Worm (Caenorhabditis elegans) whole organism, young adult: ENCODE results near the gene C10F3.7.

Source experiments
- B0019.2 ChIP-seq: fragments of 200-800 bp; sonication (Bioruptor generic); conservative IDR thresholded peaks from 2 replicates; pipeline ENCODE4 v1.3.6; 2022; ENCODE audit warnings: missing genetic modification reagents, missing genetic modification characterization, missing compliant biosample characterization
- B0035.1 ChIP-seq: sonication (generic microtip); optimal IDR thresholded peaks from 2 replicates; lab custom pipeline; 2016; ENCODE audit warnings: missing genetic modification characterization, mild to moderate bottlenecking, missing compliant biosample characterization, missing genotype, missing genetic modification reagents
- B0261.1 ChIP-seq: sonication (generic microtip); optimal IDR thresholded peaks from 2 replicates; lab custom pipeline; 2016; ENCODE audit warnings: mild to moderate bottlenecking, missing genetic modification characterization, moderate library complexity, missing compliant biosample characterization
- C17E4.6 ChIP-seq: fragments of 200-800 bp; sonication (Bioruptor generic); IDR thresholded peaks from 2 replicates; pipeline ENCODE4 v1.3.6; 2022; ENCODE audit warnings: missing genetic modification reagents, missing genetic modification characterization, missing compliant biosample characterization
- D2030.7 ChIP-seq: fragments of 200-800 bp; sonication (Bioruptor generic); IDR thresholded peaks from 2 replicates; pipeline ENCODE4 v1.3.6; 2022; ENCODE audit warnings: missing genetic modification reagents, missing genetic modification characterization, missing compliant biosample characterization
- F22D6.2 ChIP-seq: sonication (generic microtip); optimal IDR thresholded peaks from 2 replicates; lab custom pipeline; 2016; ENCODE audit warnings: mild to moderate bottlenecking, missing genetic modification characterization, missing compliant biosample characterization
- F23B12.7 ChIP-seq: sonication (generic microtip); optimal IDR thresholded peaks from 2 replicates; lab custom pipeline; 2017; ENCODE audit warnings: missing genetic modification characterization, mild to moderate bottlenecking, missing compliant biosample characterization, antibody characterized with exemption, moderate library complexity; ENCODE audit not compliant: insufficient read depth
- F37B4.10 ChIP-seq: fragments of 200-800 bp; sonication (Bioruptor generic); IDR thresholded peaks from 2 replicates; pipeline ENCODE4 v1.3.6; 2022; ENCODE audit warnings: missing genetic modification characterization, missing compliant biosample characterization
- F55B11.4 ChIP-seq: sonication (generic microtip); optimal IDR thresholded peaks from 2 replicates; lab custom pipeline; 2016; ENCODE audit warnings: missing compliant biosample characterization, missing genetic modification characterization, borderline replicate concordance; ENCODE audit not compliant: insufficient read depth
- F57A8.1 ChIP-seq: fragments of 200-800 bp; sonication (Bioruptor generic); optimal IDR thresholded peaks from 2 replicates; lab custom pipeline; 2018; ENCODE audit warnings: mild to moderate bottlenecking, missing genetic modification characterization, moderate library complexity, missing compliant biosample characterization
- F57C9.4 ChIP-seq: sonication (generic microtip); optimal IDR thresholded peaks from 2 replicates; lab custom pipeline; 2017; ENCODE audit warnings: mild to moderate bottlenecking, missing genetic modification characterization, missing compliant biosample characterization
- K11D2.4 ChIP-seq: fragments of 200-800 bp; sonication (Bioruptor generic); IDR thresholded peaks from 2 replicates; pipeline ENCODE4 v1.3.6; 2022; ENCODE audit warnings: missing genetic modification reagents, missing genetic modification characterization, missing compliant biosample characterization
- Y95B8A.8 ChIP-seq: fragments of 200-800 bp; sonication (Bioruptor generic); IDR thresholded peaks from 2 replicates; pipeline ENCODE4 v1.3.6; 2022; ENCODE audit warnings: missing genetic modification reagents, missing genetic modification characterization, missing compliant biosample characterization
- ZK185.1 ChIP-seq: sonication (generic microtip); optimal IDR thresholded peaks from 2 replicates; lab custom pipeline; 2016; ENCODE audit warnings: mild to moderate bottlenecking, missing genetic modification characterization, missing compliant biosample characterization; ENCODE audit not compliant: poor library complexity, severe bottlenecking
- akir-1 ChIP-seq: fragments of 200-800 bp; sonication (Bioruptor generic); optimal IDR thresholded peaks from 2 replicates; lab custom pipeline; 2018; ENCODE audit warnings: mild to moderate bottlenecking, missing genetic modification characterization, moderate library complexity, missing compliant biosample characterization
- aptf-2 ChIP-seq: fragments of 200-800 bp; sonication (Bioruptor generic); conservative IDR thresholded peaks from 2 replicates; pipeline ENCODE4 v1.3.6; 2022; ENCODE audit warnings: missing genetic modification reagents, missing genetic modification characterization, missing compliant biosample characterization
- aptf-3 ChIP-seq: fragments of 200-800 bp; sonication (Bioruptor generic); IDR thresholded peaks from 2 replicates; pipeline ENCODE4 v1.3.6; 2022; ENCODE audit warnings: missing genetic modification characterization, missing compliant biosample characterization
- athp-1 ChIP-seq: sonication (generic microtip); optimal IDR thresholded peaks from 2 replicates; lab custom pipeline; 2017; ENCODE audit warnings: mild to moderate bottlenecking, missing genetic modification characterization, missing compliant biosample characterization
- ccch-3 ChIP-seq: fragments of 200-800 bp; sonication (Bioruptor generic); optimal IDR thresholded peaks from 2 replicates; lab custom pipeline; 2018; ENCODE audit warnings: mild to moderate bottlenecking, missing genetic modification characterization, missing compliant biosample characterization
- cebp-2 ChIP-seq: fragments of 200-800 bp; sonication (Bioruptor generic); IDR thresholded peaks from 2 replicates; pipeline ENCODE4 v1.3.6; 2022; ENCODE audit warnings: missing genetic modification characterization, missing compliant biosample characterization
- ceh-27 ChIP-seq: fragments of 200-800 bp; sonication (Bioruptor generic); optimal IDR thresholded peaks from 2 replicates; lab custom pipeline; 2018; ENCODE audit warnings: mild to moderate bottlenecking, missing genetic modification characterization, moderate library complexity, missing compliant biosample characterization
- ceh-40 ChIP-seq: fragments of 200-800 bp; sonication (Bioruptor generic); IDR thresholded peaks from 2 replicates; pipeline ENCODE4 v1.3.6; 2022; ENCODE audit warnings: missing genetic modification characterization, missing compliant biosample characterization
- dox-1 ChIP-seq: fragments of 200-800 bp; sonication (Bioruptor generic); IDR thresholded peaks from 2 replicates; pipeline ENCODE4 v1.3.6; 2022; ENCODE audit warnings: missing genetic modification reagents, missing genetic modification characterization, missing compliant biosample characterization
- dpl-1 ChIP-seq: fragments of 150-350 bp; optimal IDR thresholded peaks from 2 replicates; lab custom pipeline; 2014; ENCODE audit warnings: missing biosample characterization, missing genetic modification reagents, missing genetic modification characterization
- fkh-3 ChIP-seq: sonication (generic microtip); optimal IDR thresholded peaks from 2 replicates; lab custom pipeline; 2016; ENCODE audit warnings: mild to moderate bottlenecking, missing genetic modification characterization, missing compliant biosample characterization
- hlh-26 ChIP-seq: fragments of 200-800 bp; sonication (Bioruptor generic); conservative IDR thresholded peaks from 2 replicates; pipeline ENCODE4 v1.3.6; 2022; ENCODE audit warnings: missing genetic modification reagents, missing genetic modification characterization, missing compliant biosample characterization
- hmg-1.2 ChIP-seq: fragments of 200-800 bp; sonication (Bioruptor generic); IDR thresholded peaks from 2 replicates; pipeline ENCODE4 v1.3.6; 2022; ENCODE audit warnings: missing genetic modification reagents, missing genetic modification characterization, missing compliant biosample characterization
- hmg-20 ChIP-seq: fragments of 200-800 bp; sonication (Bioruptor generic); IDR thresholded peaks from 2 replicates; pipeline ENCODE4 v1.3.6; 2022; ENCODE audit warnings: missing genetic modification reagents, missing genetic modification characterization, missing compliant biosample characterization
- let-526 ChIP-seq: fragments of 200-800 bp; sonication (Bioruptor generic); IDR thresholded peaks from 2 replicates; pipeline ENCODE4 v1.3.6; 2022; ENCODE audit warnings: missing genetic modification reagents, missing genetic modification characterization, missing compliant biosample characterization
- lin-26 ChIP-seq: fragments of 200-800 bp; sonication (Bioruptor generic); IDR thresholded peaks from 2 replicates; pipeline ENCODE4 v1.3.6; 2022; ENCODE audit warnings: missing genetic modification reagents, missing genetic modification characterization, missing compliant biosample characterization
- lin-40 ChIP-seq: sonication (generic microtip); optimal IDR thresholded peaks from 2 replicates; lab custom pipeline; 2016; ENCODE audit warnings: missing genetic modification characterization, mild to moderate bottlenecking, missing compliant biosample characterization, missing genotype, missing genetic modification reagents
- lsl-1 ChIP-seq: fragments of 200-800 bp; sonication (Bioruptor generic); optimal IDR thresholded peaks from 2 replicates; lab custom pipeline; 2018; ENCODE audit warnings: mild to moderate bottlenecking, missing genetic modification characterization, moderate library complexity, missing compliant biosample characterization
- lsy-27 ChIP-seq: sonication (generic microtip); optimal IDR thresholded peaks from 2 replicates; lab custom pipeline; 2017; ENCODE audit warnings: missing genetic modification characterization, mild to moderate bottlenecking, missing compliant biosample characterization, antibody characterized with exemption, missing genotype, borderline replicate concordance; ENCODE audit not compliant: insufficient read depth
- mcd-1 ChIP-seq: fragments of 200-800 bp; sonication (Bioruptor generic); IDR thresholded peaks from 2 replicates; pipeline ENCODE4 v1.3.6; 2022; ENCODE audit warnings: missing genetic modification reagents, missing genetic modification characterization, missing compliant biosample characterization
- mes-4 ChIP-seq: sonication (generic microtip); optimal IDR thresholded peaks from 2 replicates; lab custom pipeline; 2016; ENCODE audit warnings: missing genotype, missing genetic modification characterization, missing compliant biosample characterization
- mxl-1 ChIP-seq: sonication (generic microtip); optimal IDR thresholded peaks from 2 replicates; lab custom pipeline; 2016; ENCODE audit warnings: missing genetic modification characterization, missing compliant biosample characterization
- nfya-2 ChIP-seq: fragments of 200-800 bp; sonication (Bioruptor generic); IDR thresholded peaks from 2 replicates; pipeline ENCODE4 v1.3.6; 2022; ENCODE audit warnings: missing genetic modification reagents, missing genetic modification characterization, missing compliant biosample characterization
- nhr-179 ChIP-seq: sonication (generic microtip); optimal IDR thresholded peaks from 2 replicates; lab custom pipeline; 2016; ENCODE audit warnings: mild to moderate bottlenecking, missing genetic modification characterization, missing compliant biosample characterization
- nhr-90 ChIP-seq: sonication (generic microtip); optimal IDR thresholded peaks from 2 replicates; lab custom pipeline; 2016; ENCODE audit warnings: missing genotype, mild to moderate bottlenecking, missing genetic modification characterization, missing compliant biosample characterization
- pha-4 ChIP-seq: fragments of 150-350 bp; sonication (generic microtip); optimal IDR thresholded peaks from 2 replicates; lab custom pipeline; 2014; ENCODE audit warnings: missing biosample characterization, missing genetic modification reagents, missing genetic modification characterization
- rcor-1 ChIP-seq: fragments of 200-800 bp; sonication (Bioruptor generic); IDR thresholded peaks from 2 replicates; pipeline ENCODE4 v1.3.6; 2022; ENCODE audit warnings: missing genetic modification reagents, missing genetic modification characterization, missing compliant biosample characterization
- rpc-1 ChIP-seq, 2 experiments: fragments of 150-350 bp in 1 of 2; sonication (generic microtip) in 1 of 2; optimal IDR thresholded peaks; 2 replicates each; lab custom pipeline; 2014 to 2018; ENCODE audit warnings: missing biosample characterization in 1 of 2, missing genetic modification characterization in 1 of 2, missing genetic modification reagents in 1 of 2, missing genotype in 1 of 2
- sdz-38 ChIP-seq: sonication (generic microtip); optimal IDR thresholded peaks from 2 replicates; lab custom pipeline; 2016; ENCODE audit warnings: missing genotype, missing genetic modification characterization, missing compliant biosample characterization
- sptf-2 ChIP-seq: fragments of 200-800 bp; sonication (Bioruptor generic); optimal IDR thresholded peaks from 2 replicates; lab custom pipeline; 2018; ENCODE audit warnings: mild to moderate bottlenecking, missing genetic modification characterization, missing compliant biosample characterization
- tbp1 ChIP-seq: fragments of 200-800 bp; sonication (Bioruptor generic); optimal IDR thresholded peaks from 2 replicates; lab custom pipeline; 2018; ENCODE audit warnings: mild to moderate bottlenecking, missing genetic modification characterization, missing compliant biosample characterization
- tbx-9 ChIP-seq: sonication (generic microtip); optimal IDR thresholded peaks from 2 replicates; lab custom pipeline; 2016; ENCODE audit warnings: borderline replicate concordance, missing genetic modification characterization, inconsistent platforms, missing compliant biosample characterization
- ztf-26 ChIP-seq: sonication (generic microtip); optimal IDR thresholded peaks from 2 replicates; lab custom pipeline; 2017; ENCODE audit warnings: missing genetic modification characterization, missing compliant biosample characterization
- ztf-28 ChIP-seq: fragments of 200-800 bp; sonication (Bioruptor generic); IDR thresholded peaks from 2 replicates; pipeline ENCODE4 v1.3.6; 2022; ENCODE audit warnings: missing genetic modification reagents, missing genetic modification characterization, missing compliant biosample characterization

The C10F3.7 gene

DNA sequence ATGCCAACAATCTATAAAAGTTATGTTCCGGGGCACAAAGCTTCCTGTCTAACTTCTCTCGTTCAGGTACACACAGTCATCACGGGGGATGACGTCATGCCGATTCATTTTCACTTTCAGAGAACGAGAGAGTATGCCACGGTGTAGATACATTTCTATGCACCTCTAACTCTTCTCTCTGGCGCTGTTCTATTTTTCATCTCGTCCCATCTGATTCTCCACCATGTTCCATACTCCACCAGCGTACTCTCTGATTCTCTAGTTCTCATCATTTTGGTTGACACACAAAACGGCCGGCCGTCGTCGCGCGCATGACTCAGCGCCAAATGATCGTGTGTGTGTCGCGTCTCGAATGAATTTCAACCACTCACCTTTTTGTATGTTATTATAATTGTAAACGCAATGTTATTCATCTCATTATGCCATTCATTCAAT, 13.7 kb upstream of the C10F3.7 start (continued):
- TF ChIP-seq mcd-1: peak; percentile 75
- no peak for TF ChIP-seq B0261.1 (tag; lab: Kevin White, UChicago)
- TF ChIP-seq lin-40 (tag; lab: Kevin White, UChicago): peak; percentile 95
- TF ChIP-seq fkh-3 (tag; lab: Kevin White, UChicago): no peak
- peak; percentile 67; the same call in 1 of the 2 replicates for TF ChIP-seq lin-26
- no peak for TF ChIP-seq C17E4.6 (GFP tag; lab: Robert Waterston, UW)
- peak; percentile 75 for TF ChIP-seq nhr-90
- TF ChIP-seq F22D6.2 (tag; lab: Kevin White, UChicago): peak; percentile 72
- peak; percentile 13 for TF ChIP-seq B0035.1
- TF ChIP-seq tbx-9 (tag; lab: Kevin White, UChicago): no peak
- TF ChIP-seq dox-1 (GFP tag; lab: Robert Waterston, UW): peak; percentile 91
- TF ChIP-seq ceh-40 (GFP tag; lab: Robert Waterston, UW): no peak
- 0 out of 2 replicates have a peak, but pooled peaks have one; percentile 73 for TF ChIP-seq cebp-2 (GFP tag; lab: Robert Waterston, UW)
- TF ChIP-seq F57A8.1 (GFP tag; lab: Kevin White, UChicago): no peak
- no peak for TF ChIP-seq ccch-3 (GFP tag; lab: Kevin White, UChicago)
- peak; percentile 92 for TF ChIP-seq ztf-26 (tag; lab: Kevin White, UChicago)
- no peak for TF ChIP-seq dpl-1 (GFP tag; lab: Kevin White, UChicago)
- TF ChIP-seq nhr-179 (tag; lab: Kevin White, UChicago): no peak
- no peak for TF ChIP-seq F55B11.4 (tag; lab: Kevin White, UChicago)
- no peak for TF ChIP-seq hlh-26 (GFP tag; lab: Robert Waterston, UW)
- TF ChIP-seq Y95B8A.8 (GFP tag; lab: Robert Waterston, UW): 0 out of 2 replicates have a peak, but pooled peaks have one; percentile 46
- peak; percentile 95 for TF ChIP-seq hmg-1.2 (GFP tag; lab: Robert Waterston, UW)
- TF ChIP-seq rpc-1 (optimal IDR thresholded peaks at IDR 0.05; lab: Kevin White, UChicago): no peak
- TF ChIP-seq rpc-1 (tag; optimal IDR thresholded peaks at IDR 0.05; lab: Kevin White, UChicago): no peak
- no peak for TF ChIP-seq sptf-2 (GFP tag; lab: Kevin White, UChicago)
- no peak for TF ChIP-seq F57C9.4
- TF ChIP-seq B0019.2 (GFP tag; lab: Robert Waterston, UW): no peak
- no peak for TF ChIP-seq mxl-1 (tag; lab: Kevin White, UChicago)
- TF ChIP-seq K11D2.4 (GFP tag; lab: Robert Waterston, UW): peak; percentile 90
- TF ChIP-seq lsy-27: no peak
- peak; percentile 80 for TF ChIP-seq ceh-27
- TF ChIP-seq F23B12.7 (tag; lab: Kevin White, UChicago): no peak
- TF ChIP-seq ztf-28 (GFP tag; lab: Robert Waterston, UW): no peak
- TF ChIP-seq athp-1 (tag; lab: Kevin White, UChicago): peak; percentile 69
- no peak for TF ChIP-seq sdz-38 (tag; lab: Kevin White, UChicago)
- no peak for TF ChIP-seq D2030.7
- TF ChIP-seq rcor-1 (GFP tag; lab: Robert Waterston, UW): peak; percentile 37; the same call in 1 of the 2 replicates
- TF ChIP-seq nfya-2 (GFP tag; lab: Robert Waterston, UW): no peak
- no peak for TF ChIP-seq aptf-3 (GFP tag; lab: Robert Waterston, UW)
- peak; percentile 80; the same call in 1 of the 2 replicates for TF ChIP-seq let-526 (GFP tag; lab: Robert Waterston, UW)
- TF ChIP-seq pha-4 (tag; lab: Kevin White, UChicago): peak; percentile 27
- no peak for TF ChIP-seq mes-4 (tag; lab: Kevin White, UChicago)
- TF ChIP-seq tbp1 (GFP tag; lab: Kevin White, UChicago): peak; percentile 64
- 0 out of 2 replicates have a peak, but pooled peaks have one; percentile 13 for TF ChIP-seq hmg-20 (GFP tag; lab: Robert Waterston, UW)
- TF ChIP-seq ZK185.1 (tag; lab: Kevin White, UChicago): peak; percentile 78
- TF ChIP-seq akir-1 (GFP tag; lab: Kevin White, UChicago): peak; percentile 13
- TF ChIP-seq F37B4.10: peak; percentile 89; the same call in 1 of the 2 replicates
- no peak for TF ChIP-seq lsl-1 (GFP tag; lab: Kevin White, UChicago)
- no peak for TF ChIP-seq aptf-2 (GFP tag; lab: Robert Waterston, UW)
